Fruit fly (Drosophila melanogaster) Kc167 (cell line): ENCODE measurements around the gene prt.

Source experiments
- Myc ChIP-seq: fragments of >200 bp; optimal IDR thresholded peaks from 2 replicates; lab custom pipeline; 2017; ENCODE audit warnings: missing external identifiers
- Sin3A ChIP-seq: fragments of >200 bp; optimal IDR thresholded peaks from 2 replicates; lab custom pipeline; 2018; ENCODE audit warnings: missing external identifiers
- h ChIP-seq: fragments of >200 bp; optimal IDR thresholded peaks from 3 replicates; lab custom pipeline; 2018; ENCODE audit warnings: missing external identifiers
- insv ChIP-seq: fragments of >200 bp; optimal IDR thresholded peaks from 3 replicates; lab custom pipeline; 2018; ENCODE audit warnings: missing external identifiers
- psq ChIP-seq: fragments of >200 bp; optimal IDR thresholded peaks from 2 replicates; lab custom pipeline; 2017; ENCODE audit warnings: missing external identifiers
- ttk ChIP-seq: sonication (Bioruptor generic); optimal IDR thresholded peaks from 2 replicates; lab custom pipeline; 2017; ENCODE audit warnings: missing external identifiers

DNA sequence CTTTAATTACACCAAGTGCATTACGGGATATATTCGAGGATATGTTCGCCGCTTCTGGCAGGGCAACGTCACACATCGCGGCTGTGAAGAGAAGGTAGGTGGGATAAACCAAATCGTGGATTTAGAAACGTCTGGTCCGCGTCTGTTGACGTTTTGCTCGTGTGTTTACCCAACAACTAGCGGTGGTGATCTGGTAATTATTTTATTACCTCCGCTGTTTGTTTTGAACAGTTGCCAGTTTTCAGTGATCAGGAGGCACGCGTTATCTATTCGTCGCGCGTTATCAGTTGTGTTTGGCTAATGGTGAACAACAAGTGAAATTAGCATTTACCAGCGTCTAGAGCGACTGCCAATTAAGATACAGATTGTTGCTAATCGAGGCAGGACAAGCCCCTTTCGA lies 30.2 kb upstream of the prt start:
- TF ChIP-seq ttk (lab: Kevin White, UChicago) (no peak), h (lab: Kevin White, UChicago) (no peak), psq (lab: Kevin White, UChicago) (no peak), Myc (no peak), insv (lab: Kevin White, UChicago) (no peak), Sin3A (lab: Kevin White, UChicago) (no peak)
